Worm (Caenorhabditis elegans): Measurements from ENCODE around the gene Y54G2A.37.

DNA sequence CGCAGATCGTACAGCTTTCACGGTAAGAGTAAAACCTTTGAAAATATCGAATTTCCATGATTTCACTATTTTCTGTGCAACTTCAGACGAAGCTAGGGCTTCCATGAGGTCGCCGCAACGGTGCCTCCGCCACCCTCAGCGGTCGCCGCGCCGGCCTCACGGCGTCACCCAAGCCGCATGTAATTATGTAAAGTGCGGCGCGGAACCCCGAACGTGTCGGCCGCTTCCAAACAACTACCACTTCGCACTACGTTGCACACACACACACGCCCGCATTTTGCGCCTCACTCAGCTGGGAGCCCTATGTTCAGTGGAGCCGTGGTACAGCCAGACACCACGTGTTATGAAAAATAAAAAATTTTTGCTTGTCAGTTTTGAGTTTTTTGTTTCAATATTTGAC lies 3.5 kb upstream of the Y54G2A.37 start:
- TF ChIP-seq snpc-4 (tag; optimal IDR thresholded peaks at IDR 0.05) (no peak), aha-1 (tag; optimal IDR thresholded peaks at IDR 0.05) (no peak), nhr-90 (tag; optimal IDR thresholded peaks at IDR 0.05; ENCODE audit: poor library complexity) (no peak), irx-1 (tag; optimal IDR thresholded peaks at IDR 0.05) (no peak), dpl-1 (GFP tag; optimal IDR thresholded peaks at IDR 0.05) (no peak), nhr-28 (tag; optimal IDR thresholded peaks at IDR 0.05) (no peak), unc-62 (GFP tag; optimal IDR thresholded peaks at IDR 0.05) (no peak), ceh-90 (tag; optimal IDR thresholded peaks at IDR 0.05) (no peak)

All from whole organism, L1 larva.